Worm (Caenorhabditis elegans) whole organism, early embryonic: ENCODE data around the gene nep-26.

Source experiments
- scrt-1 ChIP-seq: fragments of 200-800 bp; sonication (Bioruptor generic); IDR thresholded peaks from 2 replicates; pipeline ENCODE4 v1.3.6; 2022; ENCODE audit warnings: missing genetic modification characterization, missing compliant biosample characterization
- tbx-37 ChIP-seq: fragments of 200-800 bp; sonication (Bioruptor generic); conservative IDR thresholded peaks from 2 replicates; pipeline ENCODE4 v1.3.6; 2022; ENCODE audit warnings: missing genetic modification reagents, missing genetic modification characterization, missing compliant biosample characterization
- tra-4 ChIP-seq: sonication (generic microtip); optimal IDR thresholded peaks from 2 replicates; lab custom pipeline; 2017; ENCODE audit warnings: missing genetic modification characterization, missing compliant biosample characterization

DNA sequence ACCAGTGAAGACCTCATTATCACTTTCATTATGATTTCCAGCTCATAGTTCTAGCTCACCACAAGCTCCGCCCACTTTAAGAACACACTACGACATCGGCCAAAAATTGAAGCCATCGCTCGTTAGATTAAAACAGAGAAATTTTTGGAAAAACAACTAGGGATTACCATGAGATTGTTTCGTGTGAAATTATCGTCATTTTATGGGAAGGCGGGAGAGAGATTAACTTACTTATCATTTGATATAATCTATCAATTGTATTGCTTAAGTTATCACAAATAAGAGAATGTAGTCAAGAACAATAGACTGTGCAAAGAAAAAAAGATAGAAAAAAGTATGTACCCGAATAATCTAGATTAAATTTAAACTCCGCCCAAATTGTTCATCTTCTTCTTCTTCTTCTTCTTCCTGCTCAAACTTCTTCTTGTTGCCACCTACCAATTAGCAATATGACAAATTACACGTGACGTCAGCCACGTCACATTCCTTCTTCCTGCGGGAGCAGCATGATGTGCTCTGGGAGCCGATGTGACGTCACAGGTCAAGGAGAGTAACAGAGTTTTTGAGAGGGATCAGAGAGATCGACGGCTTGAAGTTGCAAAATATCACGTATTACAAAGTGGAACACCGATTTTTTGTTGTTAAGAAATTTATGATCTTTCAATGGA is at the start of gene nep-26:
- TF ChIP-seq scrt-1 (GFP tag; lab: Robert Waterston, UW) (no peak), tra-4 (tag; lab: Kevin White, UChicago) (no peak), tbx-37 (GFP tag; lab: Robert Waterston, UW) (no peak)
